Fruit fly (Drosophila melanogaster) whole organism, embryonic: ENCODE data around the gene BG642163.

Source experiments
- B-H1 ChIP-seq: fragments of 200-800 bp; sonication (Bioruptor generic); IDR thresholded peaks from 3 replicates; pipeline ENCODE4 v1.3.6; 2022; ENCODE audit warnings: missing biosample characterization, missing genetic modification characterization
- BtbVII ChIP-seq: fragments of 200-800 bp; sonication (Bioruptor generic); optimal IDR thresholded peaks from 3 replicates; lab custom pipeline; 2017; ENCODE audit warnings: missing biosample characterization, mild to moderate bottlenecking, missing genetic modification characterization
- CG10431 ChIP-seq: fragments of 200-800 bp; sonication (Bioruptor generic); optimal IDR thresholded peaks from 3 replicates; lab custom pipeline; 2018; ENCODE audit warnings: missing biosample characterization, mild to moderate bottlenecking, missing genetic modification characterization
- CG15073 ChIP-seq: fragments of 200-800 bp; sonication (Bioruptor generic); optimal IDR thresholded peaks from 2 replicates; lab custom pipeline; 2016; ENCODE audit warnings: missing biosample characterization, missing genetic modification characterization
- CG16813 ChIP-seq: fragments of 200-800 bp; sonication (Bioruptor generic); IDR thresholded peaks from 3 replicates; pipeline ENCODE4 v1.3.6; 2022; ENCODE audit warnings: missing biosample characterization, missing genetic modification characterization; ENCODE audit not compliant: partially characterized antibody
- CG16863 ChIP-seq: fragments of 200-800 bp; sonication (Bioruptor generic); optimal IDR thresholded peaks from 3 replicates; lab custom pipeline; 2016; ENCODE audit warnings: missing biosample characterization, missing genetic modification characterization
- CG17612 ChIP-seq: fragments of 200-800 bp; sonication (Bioruptor generic); IDR thresholded peaks from 2 replicates; pipeline ENCODE4 v1.3.6; 2022; ENCODE audit warnings: missing biosample characterization, missing genetic modification characterization
- CG18599 ChIP-seq: fragments of 200-800 bp; sonication (Bioruptor generic); optimal IDR thresholded peaks from 3 replicates; lab custom pipeline; 2017; ENCODE audit warnings: missing biosample characterization, missing genetic modification characterization, mild to moderate bottlenecking, moderate library complexity, missing genetic modification reagents
- CG32772 ChIP-seq: fragments of 200-800 bp; sonication (Bioruptor generic); IDR thresholded peaks from 2 replicates; pipeline ENCODE4 v1.3.6; 2022; ENCODE audit warnings: missing biosample characterization, missing genetic modification characterization
- CG34224 ChIP-seq: fragments of 200-800 bp; sonication (Bioruptor generic); IDR thresholded peaks from 3 replicates; pipeline ENCODE4 v1.3.6; 2022; ENCODE audit warnings: missing biosample characterization, missing genetic modification characterization; ENCODE audit not compliant: partially characterized antibody
- CG3838 ChIP-seq: fragments of 200-800 bp; sonication (Bioruptor generic); optimal IDR thresholded peaks from 3 replicates; lab custom pipeline; 2016; ENCODE audit warnings: missing biosample characterization, missing genetic modification characterization
- CG4404 ChIP-seq: fragments of 200-800 bp; sonication (Bioruptor generic); IDR thresholded peaks from 2 replicates; pipeline ENCODE4 v1.3.6; 2022; ENCODE audit warnings: missing biosample characterization, missing genetic modification characterization
- CG6683 ChIP-seq: fragments of 200-800 bp; sonication (Bioruptor generic); optimal IDR thresholded peaks from 2 replicates; lab custom pipeline; 2017; ENCODE audit warnings: missing biosample characterization, mild to moderate bottlenecking, missing genetic modification characterization, missing genetic modification reagents
- CG6854 ChIP-seq: fragments of 200-800 bp; sonication (Bioruptor generic); optimal IDR thresholded peaks from 3 replicates; lab custom pipeline; 2017; ENCODE audit warnings: missing biosample characterization, mild to moderate bottlenecking, missing genetic modification characterization
- CG7963 ChIP-seq: fragments of 200-800 bp; sonication (Bioruptor generic); IDR thresholded peaks from 3 replicates; pipeline ENCODE4 v1.3.6; 2022; ENCODE audit warnings: missing biosample characterization, missing genetic modification characterization; ENCODE audit not compliant: partially characterized antibody
- CG8924 ChIP-seq: fragments of 200-800 bp; optimal IDR thresholded peaks from 3 replicates; lab custom pipeline; 2019; ENCODE audit warnings: missing biosample characterization, mild to moderate bottlenecking, missing genetic modification characterization, moderate library complexity
- CG9437 ChIP-seq: fragments of 200-800 bp; sonication (Bioruptor generic); optimal IDR thresholded peaks from 2 replicates; lab custom pipeline; 2018; ENCODE audit warnings: missing biosample characterization, mild to moderate bottlenecking, missing genetic modification characterization
- CHES-1-like ChIP-seq: fragments of 200-800 bp; sonication (Bioruptor generic); optimal IDR thresholded peaks from 2 replicates; lab custom pipeline; 2016; ENCODE audit warnings: missing biosample characterization, missing genetic modification characterization
- ERR ChIP-seq: fragments of 200-800 bp; sonication (Bioruptor generic); optimal IDR thresholded peaks from 2 replicates; lab custom pipeline; 2016; ENCODE audit warnings: missing biosample characterization, missing genetic modification characterization
- HLH3B ChIP-seq: fragments of 200-800 bp; sonication (Bioruptor generic); IDR thresholded peaks from 2 replicates; pipeline ENCODE4 v1.3.6; 2022; ENCODE audit warnings: missing biosample characterization, missing genetic modification characterization
- NFAT ChIP-seq: fragments of 200-800 bp; sonication (Bioruptor generic); IDR thresholded peaks from 2 replicates; pipeline ENCODE4 v1.3.6; 2022; ENCODE audit warnings: missing biosample characterization, missing genetic modification characterization
- Oli ChIP-seq: fragments of 200-800 bp; sonication (Bioruptor generic); optimal IDR thresholded peaks from 2 replicates; lab custom pipeline; 2018; ENCODE audit warnings: missing biosample characterization, mild to moderate bottlenecking, missing genetic modification characterization, moderate library complexity
- Opbp ChIP-seq: fragments of 200-800 bp; sonication (Bioruptor generic); IDR thresholded peaks from 3 replicates; pipeline ENCODE4 v1.3.6; 2022; ENCODE audit warnings: missing biosample characterization, missing genetic modification characterization; ENCODE audit not compliant: partially characterized antibody
- Rfx ChIP-seq: fragments of 200-800 bp; sonication (Bioruptor generic); IDR thresholded peaks from 2 replicates; pipeline ENCODE4 v1.3.6; 2022; ENCODE audit warnings: missing biosample characterization, missing genetic modification characterization
- Sry-δ ChIP-seq: fragments of 200-800 bp; sonication (Bioruptor generic); optimal IDR thresholded peaks from 2 replicates; lab custom pipeline; 2016; ENCODE audit warnings: missing biosample characterization, missing genetic modification characterization
- Trl ChIP-seq, 3 experiments: fragments of >200 bp in 2 of 3; fragments of 200-800 bp in 1 of 3; sonication (Bioruptor generic) in 1 of 3; optimal IDR thresholded peaks; 2 replicates in 1 of 3; 3 replicates in 2 of 3; lab custom pipeline; 2016 to 2017; ENCODE audit warnings: missing biosample characterization in 1 of 3, missing genetic modification characterization in 1 of 3
- Usf ChIP-seq: fragments of 200-800 bp; sonication (Bioruptor generic); optimal IDR thresholded peaks from 2 replicates; lab custom pipeline; 2017; ENCODE audit warnings: missing genotype, missing biosample characterization, missing genetic modification characterization
- Xbp1 ChIP-seq: fragments of 200-800 bp; sonication (Bioruptor generic); optimal IDR thresholded peaks from 3 replicates; lab custom pipeline; 2016; ENCODE audit warnings: missing biosample characterization, mild to moderate bottlenecking, missing genetic modification characterization
- Xrp1 ChIP-seq: fragments of 200-800 bp; sonication (Bioruptor generic); IDR thresholded peaks from 2 replicates; pipeline ENCODE4 v1.3.6; 2022; ENCODE audit warnings: missing biosample characterization, missing genetic modification characterization
- bab2 ChIP-seq: fragments of 200-800 bp; sonication (Bioruptor generic); optimal IDR thresholded peaks from 2 replicates; lab custom pipeline; 2016; ENCODE audit warnings: missing biosample characterization, missing genetic modification characterization
- bbx ChIP-seq: fragments of 200-800 bp; sonication (Bioruptor generic); IDR thresholded peaks from 2 replicates; pipeline ENCODE4 v1.3.6; 2022; ENCODE audit warnings: missing biosample characterization, missing genetic modification characterization; ENCODE audit not compliant: partially characterized antibody
- br ChIP-seq: fragments of >200 bp; optimal IDR thresholded peaks from 2 replicates; lab custom pipeline; 2017
- exex ChIP-seq: fragments of 200-800 bp; sonication (Bioruptor generic); optimal IDR thresholded peaks from 4 replicates; lab custom pipeline; 2018; ENCODE audit warnings: missing biosample characterization, mild to moderate bottlenecking, missing genetic modification characterization, moderate library complexity
- ftz-f1 ChIP-seq: fragments of 200-800 bp; sonication (Bioruptor generic); optimal IDR thresholded peaks from 2 replicates; lab custom pipeline; 2016; ENCODE audit warnings: missing biosample characterization, missing genetic modification characterization
- gsb-n ChIP-seq: fragments of 200-800 bp; sonication (Bioruptor generic); optimal IDR thresholded peaks from 3 replicates; lab custom pipeline; 2018; ENCODE audit warnings: missing biosample characterization, mild to moderate bottlenecking, missing genetic modification characterization
- h ChIP-seq: fragments of >200 bp; optimal IDR thresholded peaks from 2 replicates; lab custom pipeline; 2017
- insv ChIP-seq, 2 experiments: fragments of 200-800 bp; sonication (Bioruptor generic); optimal IDR thresholded peaks; 3 replicates each; lab custom pipeline; 2016 to 2018; ENCODE audit warnings: missing biosample characterization in 2 of 2, missing genetic modification characterization in 2 of 2
- kah ChIP-seq: fragments of 200-800 bp; sonication (Bioruptor generic); optimal IDR thresholded peaks from 2 replicates; lab custom pipeline; 2018; ENCODE audit warnings: missing biosample characterization, mild to moderate bottlenecking, missing genetic modification characterization
- kni ChIP-seq: fragments of 200-800 bp; sonication (Bioruptor generic); optimal IDR thresholded peaks from 3 replicates; lab custom pipeline; 2017; ENCODE audit warnings: mild to moderate bottlenecking, missing biosample characterization, missing genetic modification reagents, missing genetic modification characterization
- lmd ChIP-seq: fragments of 200-800 bp; sonication (Bioruptor generic); IDR thresholded peaks from 2 replicates; pipeline ENCODE4 v1.3.6; 2022; ENCODE audit warnings: missing biosample characterization, missing genetic modification characterization
- oc ChIP-seq: fragments of 200-800 bp; sonication (Bioruptor generic); optimal IDR thresholded peaks from 2 replicates; lab custom pipeline; 2018; ENCODE audit warnings: missing biosample characterization, mild to moderate bottlenecking, missing genetic modification characterization, moderate library complexity
- odd ChIP-seq: fragments of 200-800 bp; sonication (Bioruptor generic); optimal IDR thresholded peaks from 2 replicates; lab custom pipeline; 2017; ENCODE audit warnings: missing biosample characterization, mild to moderate bottlenecking, missing genetic modification characterization
- p53 ChIP-seq: fragments of 200-800 bp; sonication (Bioruptor generic); optimal IDR thresholded peaks from 2 replicates; lab custom pipeline; 2016; ENCODE audit warnings: missing biosample characterization, missing genetic modification characterization
- pan ChIP-seq, 4 experiments: fragments of >200 bp in 3 of 4; fragments of 200-800 bp in 1 of 4; sonication (Bioruptor generic) in 1 of 4; optimal IDR thresholded peaks in 3 of 4; IDR thresholded peaks in 1 of 4; 2 replicates each; pipeline versions ENCODE4 v1.3.6 to Lab custom; 2017 to 2022; ENCODE audit warnings: missing biosample characterization in 2 of 4, missing genetic modification characterization in 2 of 4, mixed read lengths in 1 of 4
- pnt ChIP-seq: fragments of 200-800 bp; sonication (Bioruptor generic); optimal IDR thresholded peaks from 3 replicates; lab custom pipeline; 2016; ENCODE audit warnings: missing biosample characterization, missing genetic modification characterization
- repo ChIP-seq: fragments of 200-800 bp; sonication (Bioruptor generic); optimal IDR thresholded peaks from 2 replicates; lab custom pipeline; 2016; ENCODE audit warnings: missing biosample characterization, missing genetic modification characterization
- sr ChIP-seq: fragments of 200-800 bp; sonication (Bioruptor generic); IDR thresholded peaks from 3 replicates; pipeline ENCODE4 v1.3.6; 2022; ENCODE audit warnings: missing biosample characterization, missing genetic modification characterization
- stwl ChIP-seq: fragments of 200-800 bp; sonication (Bioruptor generic); optimal IDR thresholded peaks from 3 replicates; lab custom pipeline; 2018; ENCODE audit warnings: missing biosample characterization, mild to moderate bottlenecking, missing genetic modification characterization, moderate library complexity
- usp ChIP-seq: fragments of >200 bp; optimal IDR thresholded peaks from 2 replicates; lab custom pipeline; 2017; ENCODE audit warnings: missing biosample characterization, missing genetic modification characterization
- z ChIP-seq: fragments of 200-800 bp; sonication (Bioruptor generic); IDR thresholded peaks from 3 replicates; pipeline ENCODE4 v1.3.6; 2022; ENCODE audit warnings: missing biosample characterization, missing genetic modification characterization

The BG642163 gene

dm6 chr2L:4614140-4614642, 26.9 kb upstream of the BG642163 start, which contains the start of gene dpy (continued):
- TF ChIP-seq BtbVII (GFP tag; lab: Kevin White, UChicago) (peak; percentile 68), h (lab: Kevin White, UChicago) (no peak), Usf (no peak), Sry-δ (GFP tag; lab: Kevin White, UChicago) (no peak), exex (no peak), CG3838 (GFP tag; lab: Kevin White, UChicago) (no peak), HLH3B (no peak), p53 (GFP tag; lab: Kevin White, UChicago) (no peak), stwl (tag; lab: Kevin White, UChicago) (no peak), CG7963 (GFP tag; lab: Robert Waterston, UW) (0 out of 3 replicates have a peak, but pooled peaks have one; percentile 23), Opbp (GFP tag; lab: Robert Waterston, UW) (0 out of 3 replicates have a peak, but pooled peaks have one; percentile 37), br (lab: Kevin White, UChicago) (no peak), pan (optimal IDR thresholded peaks at IDR 0.05; lab: Kevin White, UChicago) (no peak), pan (GFP tag; optimal IDR thresholded peaks at IDR 0.05 in 1 of 2, IDR thresholded peaks at IDR 0.05 in 1 of 2) (no peak), CG16813 (GFP tag; lab: Robert Waterston, UW) (no peak; the same call in 2 of the 3 replicates), CG32772 (GFP tag; lab: Robert Waterston, UW) (no peak), CG6854 (GFP tag; lab: Kevin White, UChicago) (no peak), sr (peak; percentile 37; the same call in 1 of the 3 replicates), CG8924 (no peak), insv (GFP tag; optimal IDR thresholded peaks at IDR 0.05; lab: Kevin White, UChicago) (peak in 1 of 2 experiments; percentile 51), kni (GFP tag; lab: Kevin White, UChicago) (peak; percentile 40), kah (no peak), pnt (no peak), B-H1 (GFP tag; lab: Robert Waterston, UW) (no peak), CG34224 (GFP tag; lab: Robert Waterston, UW) (peak; percentile 50; the same call in 1 of the 3 replicates), CG9437 (GFP tag; lab: Kevin White, UChicago) (peak; percentile 96), Rfx (GFP tag; lab: Robert Waterston, UW) (0 out of 2 replicates have a peak, but pooled peaks have one; percentile 18), odd (GFP tag; lab: Kevin White, UChicago) (no peak), lmd (no peak), Trl (optimal IDR thresholded peaks at IDR 0.05; lab: Kevin White, UChicago) (peak; percentile 59 to 62), Trl (GFP tag; optimal IDR thresholded peaks at IDR 0.05; lab: Kevin White, UChicago) (no peak), ftz-f1 (peak; percentile 5), Oli (tag; lab: Kevin White, UChicago) (no peak), CG15073 (GFP tag; lab: Kevin White, UChicago) (no peak), CHES-1-like (peak; percentile 28), ERR (GFP tag; lab: Kevin White, UChicago) (no peak), NFAT (GFP tag; lab: Robert Waterston, UW) (no peak), gsb-n (no peak), Xbp1 (no peak), CG4404 (GFP tag; lab: Robert Waterston, UW) (no peak), bbx (GFP tag; lab: Robert Waterston, UW) (peak; percentile 33; the same call in 1 of the 2 replicates), CG17612 (GFP tag; lab: Robert Waterston, UW) (no peak), Xrp1 (no peak), CG18599 (GFP tag; lab: Kevin White, UChicago) (no peak), CG6683 (GFP tag; lab: Kevin White, UChicago) (no peak), CG10431 (GFP tag; lab: Kevin White, UChicago) (no peak), usp (GFP tag; lab: Kevin White, UChicago) (no peak), repo (GFP tag; lab: Kevin White, UChicago) (no peak), bab2 (GFP tag; lab: Kevin White, UChicago) (no peak), oc (tag; lab: Kevin White, UChicago) (peak; percentile 48), z (GFP tag; lab: Robert Waterston, UW) (peak; percentile 82), CG16863 (GFP tag; lab: Kevin White, UChicago) (no peak)
